Fruit fly (Drosophila melanogaster): ENCODE measurements around the gene CG13631.

DNA sequence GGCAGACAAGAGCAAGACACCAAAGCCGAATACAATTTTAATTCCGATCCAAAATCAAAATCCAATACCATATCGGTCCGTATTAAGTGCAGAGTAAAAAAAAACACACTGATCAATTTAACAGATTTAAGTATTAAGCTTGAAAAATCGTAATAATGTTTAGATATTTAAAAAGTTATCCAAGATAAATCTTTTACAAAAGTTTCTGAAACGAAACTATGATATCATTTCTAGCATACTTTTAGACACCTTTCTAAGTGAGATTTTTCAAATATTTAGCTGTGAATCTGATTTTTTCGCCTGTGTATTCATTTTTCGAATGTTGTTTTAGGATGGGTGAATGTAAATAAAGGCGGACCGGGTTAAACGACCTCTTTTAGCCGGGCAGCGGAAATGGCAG, 8.0 kb downstream of the CG13631 start:
- TF ChIP-seq CG5204 (GFP tag; optimal IDR thresholded peaks at IDR 0.05), result no peak
- TF ChIP-seq CG7045 (GFP tag; optimal IDR thresholded peaks at IDR 0.05), result no peak
- TF ChIP-seq bab1 (GFP tag; optimal IDR thresholded peaks at IDR 0.05), result no peak
- no peak for TF ChIP-seq CG12768 (GFP tag; optimal IDR thresholded peaks at IDR 0.05)
- TF ChIP-seq Crg-1 (GFP tag; optimal IDR thresholded peaks at IDR 0.05), result no peak
- TF ChIP-seq cnc (optimal IDR thresholded peaks at IDR 0.05), result no peak
- no peak for TF ChIP-seq CG1620 (GFP tag; optimal IDR thresholded peaks at IDR 0.05)
- no peak for TF ChIP-seq Mnt (GFP tag; optimal IDR thresholded peaks at IDR 0.05)
- no peak for TF ChIP-seq cic (GFP tag; optimal IDR thresholded peaks at IDR 0.05)
- TF ChIP-seq kay (GFP tag; ENCODE audit: borderline replicate concordance), result no peak
- no peak for TF ChIP-seq CG7101 (tag; optimal IDR thresholded peaks at IDR 0.05)
- TF ChIP-seq Clk (GFP tag; optimal IDR thresholded peaks at IDR 0.05), result no peak
- no peak for TF ChIP-seq CG11617 (GFP tag; optimal IDR thresholded peaks at IDR 0.05)
- no peak for TF ChIP-seq toe (GFP tag; optimal IDR thresholded peaks at IDR 0.05)

Measured in whole organism, adult.